Worm (Caenorhabditis elegans): ENCODE measurements around the gene tex-2.

DNA sequence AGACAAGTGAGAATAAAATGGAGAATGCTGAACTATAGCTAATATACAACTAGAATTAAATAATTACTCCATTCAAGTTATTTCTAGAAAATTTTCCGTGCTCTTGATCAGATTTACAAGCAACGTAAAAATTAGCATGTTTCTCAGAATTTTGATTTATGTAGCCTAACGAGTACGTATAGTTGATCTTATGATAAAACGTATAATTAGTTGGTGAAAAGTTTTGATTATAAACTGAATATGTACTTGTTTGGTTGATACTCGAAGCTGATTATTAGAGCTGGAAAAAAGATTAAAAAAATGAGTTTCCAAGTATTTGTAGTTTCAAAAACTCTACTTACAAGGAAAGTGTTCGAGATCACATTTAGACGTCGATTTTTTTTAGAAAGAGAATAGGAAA is 23.1 kb upstream of the tex-2 start:
- TF ChIP-seq ceh-6 (GFP tag; optimal IDR thresholded peaks at IDR 0.05) (no peak), hlh-6 (tag; optimal IDR thresholded peaks at IDR 0.05) (no peak), ceh-34 (tag; optimal IDR thresholded peaks at IDR 0.05) (no peak)
